Worm (Caenorhabditis elegans) whole organism, midembryonic: ENCODE data around the gene F59A1.11.

Experiments used
- T22C8.4 ChIP-seq: fragments of 200-800 bp; sonication (Bioruptor generic); IDR thresholded peaks from 2 replicates; pipeline ENCODE4 v1.3.6; 2022; ENCODE audit warnings: missing genetic modification characterization, missing compliant biosample characterization
- klf-2 ChIP-seq: fragments of 200-800 bp; sonication (Bioruptor generic); conservative IDR thresholded peaks from 2 replicates; pipeline ENCODE4 v1.3.6; 2022; ENCODE audit warnings: missing genetic modification reagents, missing genetic modification characterization, missing compliant biosample characterization
- ref-1 ChIP-seq: fragments of 200-800 bp; sonication (Bioruptor generic); conservative IDR thresholded peaks from 2 replicates; pipeline ENCODE4 v1.3.6; 2022; ENCODE audit warnings: missing genetic modification reagents, missing genetic modification characterization, missing compliant biosample characterization
- tab-1 ChIP-seq: fragments of 200-800 bp; sonication (Bioruptor generic); IDR thresholded peaks from 2 replicates; pipeline ENCODE4 v1.3.6; 2022; ENCODE audit warnings: missing genetic modification characterization, missing compliant biosample characterization
- ztf-29 ChIP-seq: fragments of 200-800 bp; sonication (Bioruptor generic); IDR thresholded peaks from 2 replicates; pipeline ENCODE4 v1.3.6; 2022; ENCODE audit warnings: missing genetic modification reagents, missing genetic modification characterization, missing compliant biosample characterization

ce11 chrV:17699097-17699496, 33.3 kb upstream of the F59A1.11 start, which contains the start of gene Y26G10.4:
- no peak for TF ChIP-seq klf-2 (GFP tag; lab: Robert Waterston, UW)
- TF ChIP-seq ztf-29 (GFP tag; lab: Robert Waterston, UW) = no peak
- TF ChIP-seq T22C8.4 (GFP tag; lab: Robert Waterston, UW) = no peak
- TF ChIP-seq tab-1 (GFP tag; lab: Robert Waterston, UW) = no peak
- TF ChIP-seq ref-1 (GFP tag; lab: Robert Waterston, UW) = no peak
